Worm (Caenorhabditis elegans) whole organism, late embryonic: ENCODE results near the gene Y59H11AR.10.

Experiments
- C38D4.7 ChIP-seq: fragments of 200-800 bp; sonication (Bioruptor generic); optimal IDR thresholded peaks from 2 replicates; lab custom pipeline; 2018; ENCODE audit warnings: mild to moderate bottlenecking, missing genetic modification characterization, moderate library complexity, missing compliant biosample characterization
- K09A11.1 ChIP-seq: sonication (generic microtip); optimal IDR thresholded peaks from 2 replicates; lab custom pipeline; 2017; ENCODE audit warnings: antibody characterized with exemption, mild to moderate bottlenecking, missing genetic modification characterization, missing compliant biosample characterization; ENCODE audit not compliant: insufficient read depth
- ahr-1 ChIP-seq: sonication (generic microtip); optimal IDR thresholded peaks from 2 replicates; lab custom pipeline; 2016; ENCODE audit warnings: missing genetic modification characterization, missing compliant biosample characterization
- ceh-34 ChIP-seq: sonication (generic microtip); optimal IDR thresholded peaks from 2 replicates; lab custom pipeline; 2016; ENCODE audit warnings: mild to moderate bottlenecking, missing genetic modification characterization, missing compliant biosample characterization
- che-1 ChIP-seq: sonication (generic microtip); optimal IDR thresholded peaks from 2 replicates; lab custom pipeline; 2016; ENCODE audit warnings: mild to moderate bottlenecking, missing genetic modification characterization, missing compliant biosample characterization
- dmd-4 ChIP-seq: sonication (generic microtip); optimal IDR thresholded peaks from 2 replicates; lab custom pipeline; 2016; ENCODE audit warnings: borderline replicate concordance, missing genetic modification characterization, missing compliant biosample characterization
- fax-1 ChIP-seq: sonication (generic microtip); optimal IDR thresholded peaks from 2 replicates; lab custom pipeline; 2016; ENCODE audit warnings: missing genotype, missing genetic modification characterization, missing compliant biosample characterization
- hlh-30 ChIP-seq: sonication (generic microtip); optimal IDR thresholded peaks from 2 replicates; lab custom pipeline; 2017; ENCODE audit warnings: antibody characterized with exemption, missing genetic modification characterization, missing compliant biosample characterization; ENCODE audit not compliant: insufficient read depth
- mec-3 ChIP-seq: sonication (generic microtip); optimal IDR thresholded peaks from 2 replicates; lab custom pipeline; 2016; ENCODE audit warnings: borderline replicate concordance, missing genetic modification characterization, missing compliant biosample characterization
- npax-4 ChIP-seq: sonication (generic microtip); optimal IDR thresholded peaks from 2 replicates; lab custom pipeline; 2016; ENCODE audit warnings: missing genetic modification characterization, missing compliant biosample characterization
- pha-4 ChIP-seq: fragments of 150-350 bp; optimal IDR thresholded peaks from 2 replicates; lab custom pipeline; 2018; ENCODE audit warnings: missing biosample characterization, missing genetic modification reagents, missing genetic modification characterization
- pqm-1 ChIP-seq: sonication (generic microtip); optimal IDR thresholded peaks from 2 replicates; lab custom pipeline; 2016; ENCODE audit warnings: missing genetic modification characterization, missing compliant biosample characterization
- syd-9 ChIP-seq: sonication (generic microtip); optimal IDR thresholded peaks from 2 replicates; lab custom pipeline; 2016; ENCODE audit warnings: mild to moderate bottlenecking, missing genetic modification characterization, moderate library complexity, missing compliant biosample characterization
- tbx-2 ChIP-seq: sonication (generic microtip); optimal IDR thresholded peaks from 2 replicates; lab custom pipeline; 2016; ENCODE audit warnings: missing genetic modification characterization, missing compliant biosample characterization
- ttx-3 ChIP-seq: sonication (generic microtip); optimal IDR thresholded peaks from 2 replicates; lab custom pipeline; 2016; ENCODE audit warnings: missing genetic modification reagents, missing genetic modification characterization, missing compliant biosample characterization
- unc-42 ChIP-seq: sonication (generic microtip); optimal IDR thresholded peaks from 2 replicates; lab custom pipeline; 2016; ENCODE audit warnings: missing genotype, missing genetic modification characterization, missing compliant biosample characterization
- ztf-16 ChIP-seq: sonication (generic microtip); optimal IDR thresholded peaks from 2 replicates; lab custom pipeline; 2017; ENCODE audit warnings: missing genetic modification characterization, missing compliant biosample characterization

Y59H11AR.10 gene

DNA sequence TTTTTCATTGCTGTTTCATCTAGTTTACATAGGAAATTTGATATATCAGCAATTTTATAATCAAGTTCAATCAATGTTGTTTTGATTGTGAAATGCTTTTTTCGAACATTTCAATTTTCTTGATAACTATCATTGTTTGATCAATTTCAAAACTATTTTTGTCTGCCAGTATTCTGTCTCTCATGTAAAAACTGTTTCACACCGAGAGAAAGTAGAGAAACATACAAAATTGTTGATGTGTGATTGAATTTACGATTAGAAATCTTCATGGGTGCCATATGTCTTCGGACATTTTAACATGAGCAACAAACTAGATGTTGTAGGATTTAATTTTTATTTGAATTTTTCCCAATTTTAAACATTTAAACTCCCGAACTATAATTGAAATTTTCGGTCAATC lies 47.7 kb downstream of the Y59H11AR.10 start, which contains the start of gene C49C8.2:
Gene C49C8.2 (plus strand): TSS at position 393 of the 400 bp plus-strand sequence.
- no peak for TF ChIP-seq syd-9 (tag; lab: Kevin White, UChicago)
- TF ChIP-seq tbx-2 (tag; lab: Kevin White, UChicago) = no peak
- no peak for TF ChIP-seq ceh-34 (tag; lab: Kevin White, UChicago)
- TF ChIP-seq pqm-1 (tag; lab: Kevin White, UChicago) = no peak
- no peak for TF ChIP-seq ahr-1
- TF ChIP-seq npax-4 (tag; lab: Kevin White, UChicago) = no peak
- TF ChIP-seq K09A11.1 (tag; lab: Kevin White, UChicago) = no peak
- no peak for TF ChIP-seq che-1
- TF ChIP-seq unc-42 = no peak

DNA sequence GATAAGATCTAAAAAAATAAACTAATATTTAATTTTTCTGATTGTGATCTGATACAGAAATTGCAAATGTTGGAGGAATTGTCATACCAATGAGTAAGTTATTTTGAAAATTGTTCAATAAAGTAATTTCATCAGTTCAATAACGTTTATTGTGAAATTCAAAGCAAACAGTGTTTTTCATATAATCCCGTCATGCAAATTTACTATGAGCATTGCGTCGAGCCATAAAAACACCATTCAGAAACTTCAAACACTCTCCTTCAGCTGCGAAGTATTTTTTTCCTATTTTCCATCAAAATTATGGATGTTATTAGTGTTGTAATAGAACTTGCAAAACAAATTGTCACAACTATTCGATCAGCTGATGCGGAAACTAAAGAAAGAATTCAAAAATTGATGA lies 48.9 kb downstream of the Y59H11AR.10 start, which contains the start of gene C49C8.8:
Gene C49C8.8 (plus strand): TSS at position 301 of the 400 bp plus-strand sequence.
- TF ChIP-seq pha-4 = no peak
- no peak for TF ChIP-seq dmd-4
- TF ChIP-seq hlh-30 (tag; lab: Kevin White, UChicago) = no peak
- TF ChIP-seq pqm-1 (tag; lab: Kevin White, UChicago) = no peak
- TF ChIP-seq C38D4.7 = no peak
- TF ChIP-seq ttx-3 (tag; lab: Kevin White, UChicago) = no peak
- TF ChIP-seq tbx-2 (tag; lab: Kevin White, UChicago) = no peak
- TF ChIP-seq fax-1 (tag; lab: Kevin White, UChicago) = no peak
- no peak for TF ChIP-seq ztf-16 (tag; lab: Kevin White, UChicago)
- TF ChIP-seq mec-3 = no peak
